Fruit fly (Drosophila melanogaster) whole organism, embryonic: ENCODE data around the gene CG33124.

Experiments used
- Ada2b ChIP-seq: fragments of 200-800 bp; sonication (Bioruptor generic); IDR thresholded peaks from 2 replicates; pipeline ENCODE4 v1.3.6; 2022; ENCODE audit warnings: missing biosample characterization, missing genetic modification characterization
- Atf6 ChIP-seq: fragments of 200-800 bp; sonication (Bioruptor generic); IDR thresholded peaks from 2 replicates; pipeline ENCODE4 v1.3.6; 2022; ENCODE audit warnings: missing biosample characterization, missing genetic modification characterization
- BtbVII ChIP-seq: fragments of 200-800 bp; sonication (Bioruptor generic); optimal IDR thresholded peaks from 3 replicates; lab custom pipeline; 2017; ENCODE audit warnings: missing biosample characterization, mild to moderate bottlenecking, missing genetic modification characterization
- CG10462 ChIP-seq: fragments of 200-800 bp; sonication (Bioruptor generic); optimal IDR thresholded peaks from 2 replicates; lab custom pipeline; 2016; ENCODE audit warnings: missing biosample characterization, missing genetic modification characterization
- CG10654 ChIP-seq: fragments of 200-800 bp; sonication (Bioruptor generic); optimal IDR thresholded peaks from 2 replicates; lab custom pipeline; 2016; ENCODE audit warnings: missing biosample characterization, missing genetic modification characterization
- CG10979 ChIP-seq: fragments of 200-800 bp; sonication (Bioruptor generic); optimal IDR thresholded peaks from 2 replicates; lab custom pipeline; 2018; ENCODE audit warnings: missing biosample characterization, mild to moderate bottlenecking, missing genetic modification characterization, moderate library complexity
- CG12391 ChIP-seq: fragments of 200-800 bp; sonication (Bioruptor generic); optimal IDR thresholded peaks from 3 replicates; lab custom pipeline; 2018; ENCODE audit warnings: missing biosample characterization, mild to moderate bottlenecking, missing genetic modification characterization, moderate library complexity
- CG12942 ChIP-seq: fragments of 200-800 bp; sonication (Bioruptor generic); optimal IDR thresholded peaks from 3 replicates; lab custom pipeline; 2016; ENCODE audit warnings: missing biosample characterization, missing genetic modification characterization
- CG14014 ChIP-seq: fragments of 200-800 bp; sonication (Bioruptor generic); IDR thresholded peaks from 2 replicates; pipeline ENCODE4 v1.3.6; 2022; ENCODE audit warnings: missing biosample characterization, missing genetic modification characterization
- CG15011 ChIP-seq: fragments of 200-800 bp; sonication (Bioruptor generic); optimal IDR thresholded peaks from 3 replicates; lab custom pipeline; 2018; ENCODE audit warnings: missing biosample characterization, mild to moderate bottlenecking, missing genetic modification characterization
- CG15601 ChIP-seq: fragments of 200-800 bp; sonication (Bioruptor generic); optimal IDR thresholded peaks from 3 replicates; lab custom pipeline; 2019; ENCODE audit warnings: missing biosample characterization, mild to moderate bottlenecking, missing genetic modification characterization, moderate library complexity
- CG1603 ChIP-seq: fragments of 200-800 bp; sonication (Bioruptor generic); optimal IDR thresholded peaks from 2 replicates; lab custom pipeline; 2019; ENCODE audit warnings: missing biosample characterization, mild to moderate bottlenecking, missing genetic modification characterization, moderate library complexity
- CG17359 ChIP-seq: fragments of 200-800 bp; sonication (Bioruptor generic); optimal IDR thresholded peaks from 3 replicates; lab custom pipeline; 2018; ENCODE audit warnings: missing biosample characterization, mild to moderate bottlenecking, missing genetic modification characterization, moderate library complexity
- CG17568 ChIP-seq: fragments of 200-800 bp; sonication (Bioruptor generic); optimal IDR thresholded peaks from 2 replicates; lab custom pipeline; 2018; ENCODE audit warnings: missing biosample characterization, mild to moderate bottlenecking, missing genetic modification characterization, moderate library complexity
- CG18599 ChIP-seq: fragments of 200-800 bp; sonication (Bioruptor generic); optimal IDR thresholded peaks from 3 replicates; lab custom pipeline; 2017; ENCODE audit warnings: missing biosample characterization, missing genetic modification characterization, mild to moderate bottlenecking, moderate library complexity, missing genetic modification reagents
- CG2129 ChIP-seq: fragments of 200-800 bp; sonication (Bioruptor generic); IDR thresholded peaks from 2 replicates; pipeline ENCODE4 v1.3.6; 2022; ENCODE audit warnings: missing biosample characterization, missing genetic modification characterization; ENCODE audit not compliant: partially characterized antibody
- CG2199 ChIP-seq: fragments of 200-800 bp; sonication (Bioruptor generic); IDR thresholded peaks from 3 replicates; pipeline ENCODE4 v1.3.6; 2022; ENCODE audit warnings: missing biosample characterization, missing genetic modification characterization
- CG31224 ChIP-seq: fragments of 200-800 bp; sonication (Bioruptor generic); IDR thresholded peaks from 2 replicates; pipeline ENCODE4 v1.3.6; 2022; ENCODE audit warnings: missing biosample characterization, missing genetic modification characterization
- CG3838 ChIP-seq: fragments of 200-800 bp; sonication (Bioruptor generic); optimal IDR thresholded peaks from 3 replicates; lab custom pipeline; 2016; ENCODE audit warnings: missing biosample characterization, missing genetic modification characterization
- CG6254 ChIP-seq: fragments of 200-800 bp; sonication (Bioruptor generic); optimal IDR thresholded peaks from 3 replicates; lab custom pipeline; 2017; ENCODE audit warnings: mild to moderate bottlenecking, missing biosample characterization, missing genetic modification reagents, missing genetic modification characterization
- CG7271 ChIP-seq: fragments of 200-800 bp; sonication (Bioruptor generic); optimal IDR thresholded peaks from 2 replicates; lab custom pipeline; 2018; ENCODE audit warnings: missing biosample characterization, mild to moderate bottlenecking, missing genetic modification characterization, moderate library complexity
- CG9437 ChIP-seq: fragments of 200-800 bp; sonication (Bioruptor generic); optimal IDR thresholded peaks from 2 replicates; lab custom pipeline; 2018; ENCODE audit warnings: missing biosample characterization, mild to moderate bottlenecking, missing genetic modification characterization
- CG9876 ChIP-seq: fragments of 200-800 bp; sonication (Bioruptor generic); optimal IDR thresholded peaks from 2 replicates; lab custom pipeline; 2016; ENCODE audit warnings: missing biosample characterization, missing genetic modification characterization
- CG9932 ChIP-seq: fragments of 200-800 bp; sonication (Bioruptor generic); IDR thresholded peaks from 2 replicates; pipeline ENCODE4 v1.3.6; 2022; ENCODE audit warnings: missing biosample characterization, missing genetic modification characterization
- D ChIP-seq, 2 experiments: fragments of 200-800 bp in 1 of 2; fragments of >200 bp in 1 of 2; sonication (Bioruptor generic) in 1 of 2; optimal IDR thresholded peaks; 2 replicates in 1 of 2; 3 replicates in 1 of 2; lab custom pipeline; 2017; ENCODE audit warnings: mild to moderate bottlenecking in 1 of 2, missing biosample characterization in 1 of 2, missing genetic modification characterization in 1 of 2, missing genetic modification reagents in 1 of 2
- Dad ChIP-seq: fragments of 200-800 bp; sonication (Bioruptor generic); optimal IDR thresholded peaks from 3 replicates; lab custom pipeline; 2016; ENCODE audit warnings: missing biosample characterization, missing genetic modification characterization
- H15 ChIP-seq: fragments of 200-800 bp; sonication (Bioruptor generic); IDR thresholded peaks from 3 replicates; pipeline ENCODE4 v1.3.6; 2022; ENCODE audit warnings: missing biosample characterization, missing genetic modification characterization
- HLH3B ChIP-seq: fragments of 200-800 bp; sonication (Bioruptor generic); IDR thresholded peaks from 2 replicates; pipeline ENCODE4 v1.3.6; 2022; ENCODE audit warnings: missing biosample characterization, missing genetic modification characterization
- Lhr ChIP-seq: fragments of 200-800 bp; sonication (Bioruptor generic); optimal IDR thresholded peaks from 3 replicates; lab custom pipeline; 2017; ENCODE audit warnings: mild to moderate bottlenecking, missing biosample characterization, missing genetic modification reagents, missing genetic modification characterization
- Myb ChIP-seq: fragments of 200-800 bp; sonication (Bioruptor generic); optimal IDR thresholded peaks from 2 replicates; lab custom pipeline; 2016; ENCODE audit warnings: missing biosample characterization, missing genetic modification characterization
- Nf-YC ChIP-seq: fragments of 200-800 bp; optimal IDR thresholded peaks from 3 replicates; lab custom pipeline; 2019; ENCODE audit warnings: missing biosample characterization, mild to moderate bottlenecking, missing genetic modification characterization, moderate library complexity
- Rfx ChIP-seq: fragments of 200-800 bp; sonication (Bioruptor generic); IDR thresholded peaks from 2 replicates; pipeline ENCODE4 v1.3.6; 2022; ENCODE audit warnings: missing biosample characterization, missing genetic modification characterization
- amos ChIP-seq: fragments of 200-800 bp; sonication (Bioruptor generic); IDR thresholded peaks from 2 replicates; pipeline ENCODE4 v1.3.6; 2022; ENCODE audit warnings: missing biosample characterization, missing genetic modification characterization; ENCODE audit not compliant: partially characterized antibody
- ci ChIP-seq: fragments of 200-800 bp; sonication (Bioruptor generic); IDR thresholded peaks from 3 replicates; pipeline ENCODE4 v1.3.6; 2022; ENCODE audit warnings: missing biosample characterization, missing genetic modification characterization
- cwo ChIP-seq: fragments of 200-800 bp; sonication (Bioruptor generic); optimal IDR thresholded peaks from 3 replicates; lab custom pipeline; 2017; ENCODE audit warnings: missing biosample characterization, missing genetic modification characterization, mild to moderate bottlenecking, moderate library complexity, missing genetic modification reagents
- ems ChIP-seq: fragments of 200-800 bp; sonication (Bioruptor generic); optimal IDR thresholded peaks from 3 replicates; lab custom pipeline; 2016; ENCODE audit warnings: missing biosample characterization, missing genetic modification characterization
- hbn ChIP-seq: fragments of 200-800 bp; sonication (Bioruptor generic); IDR thresholded peaks from 2 replicates; pipeline ENCODE4 v1.3.6; 2022; ENCODE audit warnings: missing biosample characterization, missing genetic modification characterization; ENCODE audit not compliant: partially characterized antibody
- her ChIP-seq: fragments of 200-800 bp; sonication (Bioruptor generic); optimal IDR thresholded peaks from 2 replicates; lab custom pipeline; 2016; ENCODE audit warnings: missing biosample characterization, missing genetic modification characterization
- jumu ChIP-seq: fragments of 200-800 bp; sonication (Bioruptor generic); optimal IDR thresholded peaks from 3 replicates; lab custom pipeline; 2016; ENCODE audit warnings: missing biosample characterization, missing genetic modification characterization
- kah ChIP-seq: fragments of 200-800 bp; sonication (Bioruptor generic); optimal IDR thresholded peaks from 2 replicates; lab custom pipeline; 2018; ENCODE audit warnings: missing biosample characterization, mild to moderate bottlenecking, missing genetic modification characterization
- lmd ChIP-seq: fragments of 200-800 bp; sonication (Bioruptor generic); IDR thresholded peaks from 2 replicates; pipeline ENCODE4 v1.3.6; 2022; ENCODE audit warnings: missing biosample characterization, missing genetic modification characterization
- nerfin-1 ChIP-seq: fragments of 200-800 bp; sonication (Bioruptor generic); optimal IDR thresholded peaks from 3 replicates; lab custom pipeline; 2019; ENCODE audit warnings: missing biosample characterization, mild to moderate bottlenecking, missing genetic modification characterization, moderate library complexity
- otp ChIP-seq: fragments of 200-800 bp; sonication (Bioruptor generic); IDR thresholded peaks from 3 replicates; pipeline ENCODE4, ENCODE4 v1.3.6; 2022; ENCODE audit warnings: missing biosample characterization, missing genetic modification characterization
- ranshi ChIP-seq: fragments of 200-800 bp; sonication (Bioruptor generic); IDR thresholded peaks from 2 replicates; pipeline ENCODE4 v1.3.6; 2022; ENCODE audit warnings: missing biosample characterization, missing genetic modification characterization
- salm ChIP-seq: fragments of 200-800 bp; sonication (Bioruptor generic); optimal IDR thresholded peaks from 2 replicates; lab custom pipeline; 2018; ENCODE audit warnings: missing biosample characterization, mild to moderate bottlenecking, missing genetic modification characterization
- sc ChIP-seq, 3 experiments: fragments of >200 bp in 2 of 3; fragments of 200-800 bp in 1 of 3; sonication (Bioruptor generic) in 1 of 3; optimal IDR thresholded peaks; 2 replicates in 2 of 3; 3 replicates in 1 of 3; lab custom pipeline; 2017; ENCODE audit warnings: mild to moderate bottlenecking in 1 of 3, missing biosample characterization in 1 of 3, missing genetic modification characterization in 1 of 3, missing genetic modification reagents in 1 of 3
- sna ChIP-seq: fragments of 200-800 bp; sonication (Bioruptor generic); IDR thresholded peaks from 2 replicates; pipeline ENCODE4 v1.3.6; 2022; ENCODE audit warnings: missing biosample characterization, missing genetic modification characterization; ENCODE audit not compliant: partially characterized antibody
- ttk ChIP-seq: fragments of 200-800 bp; sonication (Bioruptor generic); IDR thresholded peaks from 2 replicates; pipeline ENCODE4 v2.1.2; 2022; ENCODE audit warnings: missing biosample characterization, missing genetic modification characterization
- zen ChIP-seq: fragments of 200-800 bp; sonication (Bioruptor generic); optimal IDR thresholded peaks from 3 replicates; lab custom pipeline; 2018; ENCODE audit warnings: missing biosample characterization, mild to moderate bottlenecking, missing genetic modification characterization, moderate library complexity

The CG33124 gene

DNA sequence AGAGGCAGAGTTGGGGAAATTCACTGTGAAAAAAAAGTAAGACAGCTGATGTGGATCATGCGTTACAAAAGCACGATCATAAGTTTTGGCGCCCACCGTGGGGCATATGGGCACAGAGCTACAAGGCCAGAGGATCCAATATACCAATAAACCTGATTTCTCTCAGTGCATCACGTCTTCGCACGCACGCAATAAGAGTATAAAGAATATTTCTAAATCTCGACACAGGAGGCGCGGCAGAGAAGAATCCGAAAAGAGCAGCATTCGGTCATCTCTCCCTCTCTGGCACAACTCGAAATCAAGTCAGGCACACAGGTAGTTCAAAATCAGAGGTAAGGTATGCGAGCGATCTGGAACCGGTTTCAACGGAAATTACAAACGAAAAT lies 45.3 kb downstream of the CG33124 start (continued):
- TF ChIP-seq CG9932 = peak; percentile 85
- peak; percentile 85 for TF ChIP-seq CG9876 (GFP tag; lab: Kevin White, UChicago)
- TF ChIP-seq cwo (GFP tag; lab: Kevin White, UChicago) = peak; percentile 71
- peak; percentile 79 for TF ChIP-seq BtbVII
- TF ChIP-seq hbn (GFP tag; lab: Robert Waterston, UW) = no peak
- peak; percentile 95 for TF ChIP-seq H15 (GFP tag; lab: Robert Waterston, UW)
- TF ChIP-seq sc (optimal IDR thresholded peaks at IDR 0.05; lab: Kevin White, UChicago) = no peak
- TF ChIP-seq sc (GFP tag; optimal IDR thresholded peaks at IDR 0.05; lab: Kevin White, UChicago) = peak; percentile 88
- peak; percentile 96 for TF ChIP-seq ci
- peak; percentile 27 for TF ChIP-seq Nf-YC (tag; lab: Kevin White, UChicago)
- TF ChIP-seq Ada2b (GFP tag; lab: Robert Waterston, UW) = peak; percentile 80
- TF ChIP-seq CG31224 (GFP tag; lab: Robert Waterston, UW) = peak; percentile 83
- TF ChIP-seq salm = peak; percentile 85
- peak; percentile 81 for TF ChIP-seq CG12942 (GFP tag; lab: Kevin White, UChicago)
- peak; percentile 44 for TF ChIP-seq CG15011 (GFP tag; lab: Kevin White, UChicago)
- TF ChIP-seq CG15601 (tag; lab: Kevin White, UChicago) = peak; percentile 86
- peak; percentile 85 for TF ChIP-seq ems (GFP tag; lab: Kevin White, UChicago)
- peak; percentile 79 for TF ChIP-seq Myb (GFP tag; lab: Kevin White, UChicago)
- TF ChIP-seq CG12391 (tag; lab: Kevin White, UChicago) = peak; percentile 91
- peak; percentile 94 for TF ChIP-seq CG1603
- TF ChIP-seq amos (GFP tag; lab: Robert Waterston, UW) = no peak
- TF ChIP-seq CG9437 (GFP tag; lab: Kevin White, UChicago) = peak; percentile 73
- TF ChIP-seq CG10979 (tag; lab: Kevin White, UChicago) = peak; percentile 95
- TF ChIP-seq CG7271 (tag; lab: Kevin White, UChicago) = peak; percentile 53
- peak; percentile 91 for TF ChIP-seq ttk (GFP tag; lab: Robert Waterston, UW)
- TF ChIP-seq jumu (GFP tag; lab: Kevin White, UChicago) = peak; percentile 97
- peak; percentile 83 for TF ChIP-seq Lhr (GFP tag; lab: Kevin White, UChicago)
- TF ChIP-seq otp = peak; percentile 96
- no peak for TF ChIP-seq sna (GFP tag; lab: Robert Waterston, UW)
- TF ChIP-seq kah (GFP tag; lab: Kevin White, UChicago) = peak; percentile 28
- no peak for TF ChIP-seq D (optimal IDR thresholded peaks at IDR 0.05; lab: Kevin White, UChicago)
- TF ChIP-seq D (GFP tag; optimal IDR thresholded peaks at IDR 0.05; lab: Kevin White, UChicago) = peak; percentile 91
- peak; percentile 90 for TF ChIP-seq ranshi (GFP tag; lab: Robert Waterston, UW)
- TF ChIP-seq CG6254 = peak; percentile 85
- TF ChIP-seq CG18599 = peak; percentile 84
- peak; percentile 78 for TF ChIP-seq her (GFP tag; lab: Kevin White, UChicago)
- peak; percentile 88 for TF ChIP-seq Dad
- peak; percentile 84 for TF ChIP-seq Atf6 (GFP tag; lab: Robert Waterston, UW)
- TF ChIP-seq CG17359 (tag; lab: Kevin White, UChicago) = peak; percentile 87
- no peak for TF ChIP-seq CG2129
- TF ChIP-seq nerfin-1 (tag; lab: Kevin White, UChicago) = peak; percentile 79
- TF ChIP-seq CG14014 (GFP tag; lab: Robert Waterston, UW) = peak; percentile 87
- TF ChIP-seq zen (tag; lab: Kevin White, UChicago) = peak; percentile 86
- peak; percentile 91 for TF ChIP-seq HLH3B (GFP tag; lab: Robert Waterston, UW)
- peak; percentile 71 for TF ChIP-seq CG10462 (GFP tag; lab: Kevin White, UChicago)
- TF ChIP-seq CG2199 (GFP tag; lab: Robert Waterston, UW) = peak; percentile 95
- TF ChIP-seq CG3838 = peak; percentile 73
- peak; percentile 89 for TF ChIP-seq Rfx (GFP tag; lab: Robert Waterston, UW)
- peak; percentile 78 for TF ChIP-seq CG10654 (GFP tag; lab: Kevin White, UChicago)
- peak; percentile 92 for TF ChIP-seq lmd
- TF ChIP-seq CG17568 (GFP tag; lab: Kevin White, UChicago) = peak; percentile 73
